Fruit fly (Drosophila melanogaster): Measurements from ENCODE around the gene PrBP.

PrBP gene

dm6 chr2L:8685668-8686306 lies at the start of gene PrBP, which contains the start of gene Trs23:
PrBP (minus strand) TSS chr2L:8685955.
Trs23 (plus strand) TSS chr2L:8686231.
- TF ChIP-seq al (GFP tag; IDR thresholded peaks at IDR 0.05) (no peak), CG31441 (GFP tag; IDR thresholded peaks at IDR 0.05) (peak; percentile 39; the same call in 1 of the 2 replicates), sc (optimal IDR thresholded peaks at IDR 0.05) (no peak), sc (GFP tag; optimal IDR thresholded peaks at IDR 0.05) (no peak), Ets65A (GFP tag) (no peak), Trl (optimal IDR thresholded peaks at IDR 0.05) (no peak), Trl (GFP tag; optimal IDR thresholded peaks at IDR 0.05) (no peak), CG7928 (GFP tag; optimal IDR thresholded peaks at IDR 0.05) (peak; percentile 87), hb (GFP tag; IDR thresholded peaks at IDR 0.05; ENCODE audit: partially characterized antibody) (no peak), hth (optimal IDR thresholded peaks at IDR 0.05) (no peak), Abd-B (GFP tag; optimal IDR thresholded peaks at IDR 0.05) (no peak), CG11504 (tag; optimal IDR thresholded peaks at IDR 0.05) (no peak), chm (GFP tag; IDR thresholded peaks at IDR 0.05) (no peak), B-H2 (GFP tag; optimal IDR thresholded peaks at IDR 0.05) (no peak), bsh (GFP tag; optimal IDR thresholded peaks at IDR 0.05) (no peak), CG16779 (GFP tag; IDR thresholded peaks at IDR 0.05) (no peak), CG13624 (GFP tag; optimal IDR thresholded peaks at IDR 0.05) (no peak), jumu (GFP tag; optimal IDR thresholded peaks at IDR 0.05) (no peak), lab (GFP tag; optimal IDR thresholded peaks at IDR 0.05) (no peak), bbx (GFP tag; IDR thresholded peaks at IDR 0.05; ENCODE audit: partially characterized antibody) (no peak), CG1024 (GFP tag; IDR thresholded peaks at IDR 0.05) (no peak), onecut (GFP tag; IDR thresholded peaks at IDR 0.05) (peak; percentile 54), CG7987 (GFP tag; optimal IDR thresholded peaks at IDR 0.05) (no peak), CG10274 (GFP tag; optimal IDR thresholded peaks at IDR 0.05) (no peak), chif (GFP tag; optimal IDR thresholded peaks at IDR 0.05) (no peak), pb (GFP tag; optimal IDR thresholded peaks at IDR 0.05) (no peak), Chrac-16 (GFP tag; optimal IDR thresholded peaks at IDR 0.05) (no peak), zen (tag; optimal IDR thresholded peaks at IDR 0.05) (no peak), CG12744 (GFP tag; optimal IDR thresholded peaks at IDR 0.05) (no peak), fd96Cb (tag; optimal IDR thresholded peaks at IDR 0.05) (no peak), CG10431 (GFP tag; optimal IDR thresholded peaks at IDR 0.05) (no peak), stwl (tag; optimal IDR thresholded peaks at IDR 0.05) (peak; percentile 49), Deaf1 (tag; optimal IDR thresholded peaks at IDR 0.05) (no peak), ken (GFP tag; IDR thresholded peaks at IDR 0.05) (no peak), CG34224 (GFP tag; IDR thresholded peaks at IDR 0.05; ENCODE audit: partially characterized antibody) (peak; percentile 33; the same call in 1 of the 3 replicates), danr (GFP tag; IDR thresholded peaks at IDR 0.05) (no peak), lilli (GFP tag; optimal IDR thresholded peaks at IDR 0.05) (no peak), CTCF (GFP tag; optimal IDR thresholded peaks at IDR 0.05) (no peak), CG34376 (GFP tag; optimal IDR thresholded peaks at IDR 0.05) (no peak), fd64A (GFP tag; optimal IDR thresholded peaks at IDR 0.05) (no peak), CG9797 (GFP tag; optimal IDR thresholded peaks at IDR 0.05) (no peak), rib (GFP tag; IDR thresholded peaks at IDR 0.05) (no peak), grn (GFP tag; optimal IDR thresholded peaks at IDR 0.05) (no peak), ac (GFP tag; optimal IDR thresholded peaks at IDR 0.05) (no peak), CG10543 (GFP tag; optimal IDR thresholded peaks at IDR 0.05) (no peak), HLH4C (GFP tag; IDR thresholded peaks at IDR 0.05; ENCODE audit: partially characterized antibody) (peak; percentile 36; the same call in 1 of the 3 replicates), CG12104 (GFP tag; optimal IDR thresholded peaks at IDR 0.05) (no peak), esg (GFP tag; conservative IDR thresholded peaks at IDR 0.05) (no peak), CG2202 (tag; optimal IDR thresholded peaks at IDR 0.05) (no peak), amos (GFP tag; IDR thresholded peaks at IDR 0.05; ENCODE audit: partially characterized antibody) (peak; percentile 66; the same call in 1 of the 2 replicates), CG9437 (GFP tag; optimal IDR thresholded peaks at IDR 0.05) (no peak), CG10209 (GFP tag; optimal IDR thresholded peaks at IDR 0.05) (no peak)

Measured in whole organism, embryonic.